Worm (Caenorhabditis elegans) whole organism, late embryonic: ENCODE measurements around the gene Y41C4A.32.

Source experiments
- C08G9.2 ChIP-seq: sonication (generic microtip); optimal IDR thresholded peaks from 2 replicates; lab custom pipeline; 2016; ENCODE audit warnings: mild to moderate bottlenecking, missing genetic modification characterization, moderate library complexity, missing compliant biosample characterization
- F13H6.1 ChIP-seq: sonication (generic microtip); optimal IDR thresholded peaks from 2 replicates; lab custom pipeline; 2016; ENCODE audit warnings: missing genetic modification characterization, missing compliant biosample characterization
- ceh-14 ChIP-seq: sonication (generic microtip); optimal IDR thresholded peaks from 2 replicates; lab custom pipeline; 2016; ENCODE audit warnings: missing genotype, missing genetic modification characterization, missing compliant biosample characterization
- ceh-6 ChIP-seq: fragments of 200-800 bp; sonication (Bioruptor generic); optimal IDR thresholded peaks from 2 replicates; lab custom pipeline; 2018; ENCODE audit warnings: mild to moderate bottlenecking, missing genetic modification characterization, missing compliant biosample characterization
- ceh-9 ChIP-seq: sonication (generic microtip); optimal IDR thresholded peaks from 2 replicates; lab custom pipeline; 2016; ENCODE audit warnings: mild to moderate bottlenecking, missing genetic modification characterization, inconsistent platforms, missing compliant biosample characterization
- dmd-4 ChIP-seq: sonication (generic microtip); optimal IDR thresholded peaks from 2 replicates; lab custom pipeline; 2016; ENCODE audit warnings: borderline replicate concordance, missing genetic modification characterization, missing compliant biosample characterization
- gmeb-2 ChIP-seq: sonication (generic microtip); optimal IDR thresholded peaks from 2 replicates; lab custom pipeline; 2016; ENCODE audit warnings: missing genetic modification characterization, inconsistent platforms, missing compliant biosample characterization
- pha-2 ChIP-seq: sonication (generic microtip); optimal IDR thresholded peaks from 2 replicates; lab custom pipeline; 2017; ENCODE audit warnings: mild to moderate bottlenecking, missing genetic modification characterization, missing compliant biosample characterization
- pha-4 ChIP-seq: fragments of 150-350 bp; optimal IDR thresholded peaks from 2 replicates; lab custom pipeline; 2018; ENCODE audit warnings: missing biosample characterization, missing genetic modification reagents, missing genetic modification characterization
- pqm-1 ChIP-seq: sonication (generic microtip); optimal IDR thresholded peaks from 2 replicates; lab custom pipeline; 2016; ENCODE audit warnings: missing genetic modification characterization, missing compliant biosample characterization
- zip-5 ChIP-seq: sonication (generic microtip); optimal IDR thresholded peaks from 2 replicates; lab custom pipeline; 2016; ENCODE audit warnings: missing genetic modification characterization, missing compliant biosample characterization

DNA sequence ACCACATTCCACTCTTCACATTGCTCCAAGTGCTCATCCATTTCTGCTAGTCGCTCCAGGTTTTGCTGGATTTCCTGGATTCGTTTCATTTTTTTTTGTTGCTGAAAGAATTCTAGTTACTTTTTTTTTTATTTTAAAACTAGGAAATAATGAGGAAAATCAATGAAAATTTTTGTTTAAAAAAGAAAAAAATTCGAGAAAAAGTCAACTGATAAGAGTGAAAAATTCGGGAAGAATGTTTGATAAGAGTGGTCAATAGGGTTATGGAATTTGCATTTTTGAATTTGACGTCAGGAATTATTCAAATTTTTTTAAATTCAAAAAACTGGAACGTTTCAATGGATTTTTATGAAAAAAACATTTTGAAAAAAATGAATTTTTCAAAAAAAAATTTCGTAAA lies 5.1 kb downstream of the Y41C4A.32 start, which contains the start of gene Y41C4A.12:
- TF ChIP-seq C08G9.2 (no peak), pqm-1 (tag; lab: Kevin White, UChicago) (no peak), ceh-6 (no peak), dmd-4 (tag; lab: Kevin White, UChicago) (no peak), F13H6.1 (tag; lab: Kevin White, UChicago) (no peak), ceh-9 (tag; lab: Kevin White, UChicago) (no peak), pha-2 (tag; lab: Kevin White, UChicago) (no peak), zip-5 (no peak), gmeb-2 (tag; lab: Kevin White, UChicago) (no peak), ceh-14 (tag; lab: Kevin White, UChicago) (no peak), pha-4 (tag; lab: Kevin White, UChicago) (no peak)
